Worm (Caenorhabditis elegans) whole organism, L2 larva: ENCODE data around the gene C53A5.2.

Source experiments
- crh-2 ChIP-seq: sonication (generic microtip); optimal IDR thresholded peaks from 2 replicates; lab custom pipeline; 2017; ENCODE audit warnings: missing biosample characterization, missing genetic modification characterization
- egl-27 ChIP-seq: sonication (generic microtip); optimal IDR thresholded peaks from 3 replicates; lab custom pipeline; 2017; ENCODE audit warnings: missing biosample characterization, missing genetic modification reagents, missing genetic modification characterization
- mab-5 ChIP-seq: fragments of 150-350 bp; optimal IDR thresholded peaks from 2 replicates; lab custom pipeline; 2014; ENCODE audit warnings: missing biosample characterization, missing genetic modification characterization
- nhr-10 ChIP-seq: sonication (generic microtip); optimal IDR thresholded peaks from 2 replicates; lab custom pipeline; 2017; ENCODE audit warnings: missing biosample characterization, missing genetic modification characterization
- nhr-12 ChIP-seq: fragments of 150-350 bp; optimal IDR thresholded peaks from 2 replicates; lab custom pipeline; 2014; ENCODE audit warnings: missing biosample characterization, missing genetic modification characterization
- nhr-237 ChIP-seq: fragments of 150-350 bp; optimal IDR thresholded peaks from 2 replicates; lab custom pipeline; 2014; ENCODE audit warnings: missing biosample characterization, missing genetic modification characterization
- nhr-77 ChIP-seq: fragments of 150-350 bp; optimal IDR thresholded peaks from 2 replicates; lab custom pipeline; 2014; ENCODE audit warnings: missing biosample characterization, missing genetic modification characterization
- zag-1 ChIP-seq: fragments of 150-350 bp; optimal IDR thresholded peaks from 2 replicates; lab custom pipeline; 2014; ENCODE audit warnings: missing biosample characterization, missing genetic modification characterization
- ztf-11 ChIP-seq: sonication (generic microtip); optimal IDR thresholded peaks from 2 replicates; lab custom pipeline; 2017; ENCODE audit warnings: missing biosample characterization, missing genetic modification characterization

DNA sequence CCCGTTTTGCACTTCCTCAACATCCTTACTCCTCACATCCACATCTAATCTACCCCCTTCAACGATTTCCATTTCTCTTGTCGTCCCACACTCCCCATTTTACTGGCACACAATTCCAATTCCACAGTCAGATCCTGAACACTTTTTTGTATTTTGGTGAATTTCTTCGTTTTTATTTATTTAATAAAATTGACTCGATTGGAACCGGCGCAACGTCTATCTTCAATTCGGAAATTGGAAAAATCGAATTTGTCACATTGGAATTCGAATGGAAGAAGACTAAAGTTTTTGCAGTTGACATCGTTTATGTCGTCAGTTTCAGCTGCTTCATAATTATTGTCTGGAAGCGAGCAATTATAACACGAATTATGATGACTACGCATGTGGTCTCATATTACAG lies 4.2 kb upstream of the C53A5.2 start:
- no peak for TF ChIP-seq nhr-12
- TF ChIP-seq crh-2 (tag; lab: Kevin White, UChicago): no peak
- no peak for TF ChIP-seq zag-1 (tag; lab: Kevin White, UChicago)
- no peak for TF ChIP-seq ztf-11 (tag; lab: Kevin White, UChicago)
- TF ChIP-seq nhr-10 (tag; lab: Kevin White, UChicago): no peak
- TF ChIP-seq mab-5: no peak
- TF ChIP-seq nhr-77 (tag; lab: Kevin White, UChicago): no peak
- no peak for TF ChIP-seq egl-27 (tag; lab: Kevin White, UChicago)
- no peak for TF ChIP-seq nhr-237 (tag; lab: Kevin White, UChicago)
